Worm (Caenorhabditis elegans): Measurements from ENCODE around the gene srab-2.

DNA sequence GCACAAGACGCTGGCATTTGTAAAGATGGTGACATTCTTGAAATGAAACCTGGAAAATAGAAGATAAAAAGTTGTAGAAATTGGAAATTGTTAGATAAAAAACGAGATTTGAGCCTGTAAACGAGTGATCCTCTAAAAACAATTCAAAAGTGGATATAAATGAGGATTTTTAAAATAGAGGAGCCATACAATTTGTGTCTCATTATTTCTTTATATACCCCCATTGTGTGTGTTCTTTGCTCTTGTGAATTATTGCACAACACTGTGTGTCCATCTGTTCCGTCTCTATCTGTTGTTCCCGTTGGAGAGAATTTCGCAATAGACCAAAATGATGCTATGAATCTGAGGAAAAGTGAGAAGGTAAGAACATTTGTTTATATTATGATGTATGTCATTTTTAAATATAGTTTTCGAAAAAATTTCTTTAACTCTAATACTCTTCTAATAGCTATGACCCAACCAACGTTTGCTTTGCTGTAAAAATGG lies 17.9 kb downstream of the srab-2 start, which contains the start of gene Y58A7A.5:
- TF ChIP-seq nhr-12 (tag; optimal IDR thresholded peaks at IDR 0.05), result no peak
- TF ChIP-seq fkh-2 (tag; optimal IDR thresholded peaks at IDR 0.05), result no peak
- no peak for TF ChIP-seq ZK546.5 (tag; optimal IDR thresholded peaks at IDR 0.05)
- TF ChIP-seq ama-1 (optimal IDR thresholded peaks at IDR 0.05), result no peak
- TF ChIP-seq mdl-1 (tag; optimal IDR thresholded peaks at IDR 0.05), result no peak
- no peak for TF ChIP-seq nhr-237 (tag; optimal IDR thresholded peaks at IDR 0.05)
- TF ChIP-seq elt-2 (tag; optimal IDR thresholded peaks at IDR 0.05), result no peak
- TF ChIP-seq zag-1 (tag; optimal IDR thresholded peaks at IDR 0.05), result no peak
- TF ChIP-seq ceh-82 (tag; optimal IDR thresholded peaks at IDR 0.05), result no peak
- no peak for TF ChIP-seq elt-3 (tag; optimal IDR thresholded peaks at IDR 0.05)
- no peak for TF ChIP-seq eor-1 (tag; optimal IDR thresholded peaks at IDR 0.05)

All from whole organism, L3 larva.